Fruit fly (Drosophila melanogaster) whole organism, embryonic: ENCODE data around the gene CG31952.

Experiments used
- Adf1 ChIP-seq: fragments of 200-800 bp; sonication (Bioruptor generic); IDR thresholded peaks from 2 replicates; pipeline ENCODE4 v1.3.6; 2022; ENCODE audit warnings: missing biosample characterization, missing genetic modification characterization
- Antp ChIP-seq: fragments of 200-800 bp; sonication (Bioruptor generic); optimal IDR thresholded peaks from 3 replicates; lab custom pipeline; 2016; ENCODE audit warnings: missing biosample characterization, missing genetic modification characterization
- CG10565 ChIP-seq: fragments of 200-800 bp; sonication (Bioruptor generic); optimal IDR thresholded peaks from 3 replicates; lab custom pipeline; 2016; ENCODE audit warnings: missing biosample characterization, mild to moderate bottlenecking, missing genetic modification characterization
- CG10959 ChIP-seq: fragments of 200-800 bp; sonication (Bioruptor generic); IDR thresholded peaks from 2 replicates; pipeline ENCODE4 v1.3.6; 2022; ENCODE audit warnings: missing biosample characterization, missing genetic modification characterization
- CG10979 ChIP-seq: fragments of 200-800 bp; sonication (Bioruptor generic); optimal IDR thresholded peaks from 2 replicates; lab custom pipeline; 2018; ENCODE audit warnings: missing biosample characterization, mild to moderate bottlenecking, missing genetic modification characterization, moderate library complexity
- CG11247 ChIP-seq: fragments of 200-800 bp; sonication (Bioruptor generic); IDR thresholded peaks from 2 replicates; pipeline ENCODE4 v1.3.6; 2022; ENCODE audit warnings: missing biosample characterization, missing genetic modification characterization
- CG12236 ChIP-seq: fragments of 200-800 bp; sonication (Bioruptor generic); optimal IDR thresholded peaks from 2 replicates; lab custom pipeline; 2016; ENCODE audit warnings: missing biosample characterization, missing genetic modification characterization
- CG14050 ChIP-seq: fragments of 200-800 bp; sonication (Bioruptor generic); IDR thresholded peaks from 3 replicates; pipeline ENCODE4 v1.3.6; 2022; ENCODE audit warnings: missing biosample characterization, missing genetic modification characterization
- CG15601 ChIP-seq: fragments of 200-800 bp; sonication (Bioruptor generic); optimal IDR thresholded peaks from 3 replicates; lab custom pipeline; 2019; ENCODE audit warnings: missing biosample characterization, mild to moderate bottlenecking, missing genetic modification characterization, moderate library complexity
- CG16863 ChIP-seq: fragments of 200-800 bp; sonication (Bioruptor generic); optimal IDR thresholded peaks from 3 replicates; lab custom pipeline; 2016; ENCODE audit warnings: missing biosample characterization, missing genetic modification characterization
- CG18011 ChIP-seq: fragments of 200-800 bp; sonication (Bioruptor generic); optimal IDR thresholded peaks from 2 replicates; lab custom pipeline; 2017; ENCODE audit warnings: missing biosample characterization, missing genetic modification characterization, mild to moderate bottlenecking, moderate library complexity, missing genotype
- CG18619 ChIP-seq: fragments of 200-800 bp; sonication (Bioruptor generic); optimal IDR thresholded peaks from 3 replicates; lab custom pipeline; 2017; ENCODE audit warnings: missing biosample characterization, mild to moderate bottlenecking, missing genetic modification characterization
- CG2116 ChIP-seq: fragments of 200-800 bp; sonication (Bioruptor generic); optimal IDR thresholded peaks from 3 replicates; lab custom pipeline; 2018; ENCODE audit warnings: missing biosample characterization, mild to moderate bottlenecking, missing genetic modification characterization
- CG2199 ChIP-seq: fragments of 200-800 bp; sonication (Bioruptor generic); IDR thresholded peaks from 3 replicates; pipeline ENCODE4 v1.3.6; 2022; ENCODE audit warnings: missing biosample characterization, missing genetic modification characterization
- CG2889 ChIP-seq: fragments of 200-800 bp; sonication (Bioruptor generic); IDR thresholded peaks from 3 replicates; pipeline ENCODE4 v1.3.6; 2022; ENCODE audit warnings: missing biosample characterization, missing genetic modification characterization
- CG30403 ChIP-seq: fragments of 200-800 bp; sonication (Bioruptor generic); optimal IDR thresholded peaks from 3 replicates; lab custom pipeline; 2016; ENCODE audit warnings: missing biosample characterization, missing genetic modification characterization
- CG32772 ChIP-seq: fragments of 200-800 bp; sonication (Bioruptor generic); IDR thresholded peaks from 2 replicates; pipeline ENCODE4 v1.3.6; 2022; ENCODE audit warnings: missing biosample characterization, missing genetic modification characterization
- CG4707 ChIP-seq: fragments of 200-800 bp; sonication (Bioruptor generic); optimal IDR thresholded peaks from 2 replicates; lab custom pipeline; 2018; ENCODE audit warnings: missing biosample characterization, mild to moderate bottlenecking, missing genetic modification characterization, moderate library complexity
- CG4854 ChIP-seq: fragments of 200-800 bp; sonication (Bioruptor generic); optimal IDR thresholded peaks from 2 replicates; lab custom pipeline; 2016; ENCODE audit warnings: missing biosample characterization, missing genetic modification characterization, inconsistent platforms
- CG6654 ChIP-seq: fragments of 200-800 bp; sonication (Bioruptor generic); optimal IDR thresholded peaks from 2 replicates; lab custom pipeline; 2017; ENCODE audit warnings: missing biosample characterization, mild to moderate bottlenecking, missing genetic modification characterization
- CG6854 ChIP-seq: fragments of 200-800 bp; sonication (Bioruptor generic); optimal IDR thresholded peaks from 3 replicates; lab custom pipeline; 2017; ENCODE audit warnings: missing biosample characterization, mild to moderate bottlenecking, missing genetic modification characterization
- CG7786 ChIP-seq: fragments of 200-800 bp; sonication (Bioruptor generic); optimal IDR thresholded peaks from 2 replicates; lab custom pipeline; 2016; ENCODE audit warnings: missing biosample characterization, missing genetic modification characterization
- CG8281 ChIP-seq: fragments of 200-800 bp; sonication (Bioruptor generic); optimal IDR thresholded peaks from 2 replicates; lab custom pipeline; 2018; ENCODE audit warnings: missing biosample characterization, mild to moderate bottlenecking, missing genetic modification characterization, moderate library complexity
- CG8290 ChIP-seq, 3 experiments: fragments of 200-800 bp; sonication (Bioruptor generic); optimal IDR thresholded peaks; 2 replicates each; lab custom pipeline; 2016 to 2019; ENCODE audit warnings: missing biosample characterization in 3 of 3, missing genetic modification characterization in 3 of 3, mild to moderate bottlenecking in 2 of 3, moderate library complexity in 1 of 3
- CG8388 ChIP-seq: fragments of 200-800 bp; sonication (Bioruptor generic); optimal IDR thresholded peaks from 2 replicates; lab custom pipeline; 2019; ENCODE audit warnings: missing biosample characterization, mild to moderate bottlenecking, missing genetic modification characterization, moderate library complexity
- CG8924 ChIP-seq: fragments of 200-800 bp; optimal IDR thresholded peaks from 3 replicates; lab custom pipeline; 2019; ENCODE audit warnings: missing biosample characterization, mild to moderate bottlenecking, missing genetic modification characterization, moderate library complexity
- Dll ChIP-seq: fragments of 200-800 bp; sonication (Bioruptor generic); IDR thresholded peaks from 4 replicates; pipeline ENCODE4 v1.3.6; 2022; ENCODE audit warnings: missing biosample characterization, missing genetic modification characterization; ENCODE audit not compliant: partially characterized antibody
- Gsc ChIP-seq: fragments of 200-800 bp; sonication (Bioruptor generic); IDR thresholded peaks from 2 replicates; pipeline ENCODE4 v1.3.6; 2022; ENCODE audit warnings: missing biosample characterization, missing genetic modification characterization
- Gug ChIP-seq: fragments of 200-800 bp; sonication (Bioruptor generic); IDR thresholded peaks from 4 replicates; pipeline ENCODE4 v1.3.6; 2022; ENCODE audit warnings: missing biosample characterization, missing genetic modification characterization
- Lhr ChIP-seq: fragments of 200-800 bp; sonication (Bioruptor generic); optimal IDR thresholded peaks from 3 replicates; lab custom pipeline; 2017; ENCODE audit warnings: mild to moderate bottlenecking, missing biosample characterization, missing genetic modification reagents, missing genetic modification characterization
- Lpt ChIP-seq: fragments of >200 bp; optimal IDR thresholded peaks from 2 replicates; lab custom pipeline; 2018; ENCODE audit warnings: missing biosample characterization, missing genetic modification characterization
- Myb ChIP-seq: fragments of 200-800 bp; sonication (Bioruptor generic); optimal IDR thresholded peaks from 2 replicates; lab custom pipeline; 2016; ENCODE audit warnings: missing biosample characterization, missing genetic modification characterization
- NK7.1 ChIP-seq: fragments of 200-800 bp; sonication (Bioruptor generic); optimal IDR thresholded peaks from 3 replicates; lab custom pipeline; 2016; ENCODE audit warnings: missing biosample characterization, missing genetic modification characterization
- Nf-YA ChIP-seq: fragments of 200-800 bp; sonication (Bioruptor generic); IDR thresholded peaks from 2 replicates; pipeline ENCODE4 v1.3.6; 2022; ENCODE audit warnings: missing biosample characterization, missing genetic modification characterization
- Nf-YC ChIP-seq: fragments of 200-800 bp; optimal IDR thresholded peaks from 3 replicates; lab custom pipeline; 2019; ENCODE audit warnings: missing biosample characterization, mild to moderate bottlenecking, missing genetic modification characterization, moderate library complexity
- Opbp ChIP-seq: fragments of 200-800 bp; sonication (Bioruptor generic); IDR thresholded peaks from 3 replicates; pipeline ENCODE4 v1.3.6; 2022; ENCODE audit warnings: missing biosample characterization, missing genetic modification characterization; ENCODE audit not compliant: partially characterized antibody
- Scr ChIP-seq: fragments of 200-800 bp; sonication (Bioruptor generic); IDR thresholded peaks from 2 replicates; pipeline ENCODE4 v1.3.6; 2022; ENCODE audit warnings: missing biosample characterization, missing genetic modification characterization; ENCODE audit not compliant: partially characterized antibody
- bab2 ChIP-seq: fragments of 200-800 bp; sonication (Bioruptor generic); optimal IDR thresholded peaks from 2 replicates; lab custom pipeline; 2016; ENCODE audit warnings: missing biosample characterization, missing genetic modification characterization
- bcd ChIP-seq: fragments of 200-800 bp; sonication (Bioruptor generic); optimal IDR thresholded peaks from 2 replicates; lab custom pipeline; 2017; ENCODE audit warnings: missing biosample characterization, mild to moderate bottlenecking, missing genetic modification characterization
- cas ChIP-seq: fragments of 200-800 bp; sonication (Bioruptor generic); IDR thresholded peaks from 2 replicates; pipeline ENCODE4 v1.3.6; 2022; ENCODE audit warnings: missing biosample characterization, missing genetic modification characterization
- corto ChIP-seq: fragments of 200-800 bp; sonication (Bioruptor generic); optimal IDR thresholded peaks from 2 replicates; lab custom pipeline; 2016; ENCODE audit warnings: missing biosample characterization, mild to moderate bottlenecking, missing genetic modification characterization, moderate library complexity
- croc ChIP-seq: fragments of 200-800 bp; sonication (Bioruptor generic); conservative IDR thresholded peaks from 3 replicates; pipeline ENCODE4 v1.3.6; 2022; ENCODE audit warnings: missing biosample characterization, missing genetic modification characterization
- disco-r ChIP-seq: fragments of 200-800 bp; sonication (Bioruptor generic); optimal IDR thresholded peaks from 2 replicates; lab custom pipeline; 2016; ENCODE audit warnings: missing biosample characterization, missing genetic modification characterization
- eyg ChIP-seq: fragments of 200-800 bp; sonication (Bioruptor generic); optimal IDR thresholded peaks from 3 replicates; lab custom pipeline; 2016; ENCODE audit warnings: missing biosample characterization, missing genetic modification characterization
- fd3F ChIP-seq: fragments of 200-800 bp; sonication (Bioruptor generic); optimal IDR thresholded peaks from 2 replicates; lab custom pipeline; 2018; ENCODE audit warnings: missing biosample characterization, mild to moderate bottlenecking, missing genetic modification characterization, moderate library complexity
- ham ChIP-seq: fragments of 200-800 bp; sonication (Bioruptor generic); IDR thresholded peaks from 2 replicates; pipeline ENCODE4 v1.3.6; 2022; ENCODE audit warnings: missing biosample characterization, missing genetic modification characterization
- kay ChIP-seq: fragments of 200-800 bp; sonication (Bioruptor generic); optimal IDR thresholded peaks from 2 replicates; lab custom pipeline; 2016; ENCODE audit warnings: missing biosample characterization, missing genetic modification characterization
- phol ChIP-seq: fragments of 200-800 bp; sonication (Bioruptor generic); optimal IDR thresholded peaks from 3 replicates; lab custom pipeline; 2018; ENCODE audit warnings: missing biosample characterization, mild to moderate bottlenecking, missing genetic modification characterization, moderate library complexity
- so ChIP-seq: fragments of 200-800 bp; sonication (Bioruptor generic); IDR thresholded peaks from 3 replicates; pipeline ENCODE4 v1.3.6; 2022; ENCODE audit warnings: missing biosample characterization, missing genetic modification characterization
- toy ChIP-seq: fragments of 200-800 bp; sonication (Bioruptor generic); IDR thresholded peaks from 2 replicates; pipeline ENCODE4 v1.3.6; 2022; ENCODE audit warnings: missing biosample characterization, missing genetic modification characterization
- trem ChIP-seq: fragments of 200-800 bp; optimal IDR thresholded peaks from 3 replicates; lab custom pipeline; 2019; ENCODE audit warnings: missing biosample characterization, mild to moderate bottlenecking, missing genetic modification characterization, moderate library complexity

Gene CG31952

dm6 chr2L:3444789-3445188, 28.3 kb downstream of the CG31952 start (continued):
- TF ChIP-seq CG8281 (tag; lab: Kevin White, UChicago) (no peak), CG18011 (GFP tag; lab: Kevin White, UChicago) (no peak), corto (no peak), Myb (GFP tag; lab: Kevin White, UChicago) (no peak), phol (tag; lab: Kevin White, UChicago) (peak; percentile 48), ham (no peak), Gsc (GFP tag; lab: Robert Waterston, UW) (no peak), Scr (GFP tag; lab: Robert Waterston, UW) (no peak), CG2116 (GFP tag; lab: Kevin White, UChicago) (no peak), disco-r (GFP tag; lab: Kevin White, UChicago) (no peak), CG10565 (GFP tag; lab: Kevin White, UChicago) (no peak), CG7786 (GFP tag; lab: Kevin White, UChicago) (no peak), CG2199 (GFP tag; lab: Robert Waterston, UW) (no peak), Dll (GFP tag; lab: Robert Waterston, UW) (no peak), Nf-YC (tag; lab: Kevin White, UChicago) (no peak), CG2889 (GFP tag; lab: Robert Waterston, UW) (0 out of 3 replicates have a peak, but pooled peaks have one; percentile 47), CG11247 (GFP tag; lab: Robert Waterston, UW) (peak; percentile 33; the same call in 1 of the 2 replicates), CG10979 (tag; lab: Kevin White, UChicago) (peak; percentile 35), CG8290 (GFP tag; optimal IDR thresholded peaks at IDR 0.05; lab: Kevin White, UChicago) (no peak), CG8290 (tag; optimal IDR thresholded peaks at IDR 0.05; lab: Kevin White, UChicago) (no peak), trem (tag; lab: Kevin White, UChicago) (no peak), CG14050 (GFP tag; lab: Robert Waterston, UW) (no peak; the same call in 2 of the 3 replicates), kay (GFP tag; lab: Kevin White, UChicago) (no peak), CG8924 (tag; lab: Kevin White, UChicago) (no peak), croc (GFP tag; lab: Robert Waterston, UW) (no peak; the same call in 2 of the 3 replicates), CG10959 (GFP tag; lab: Robert Waterston, UW) (no peak), eyg (GFP tag; lab: Kevin White, UChicago) (no peak), Lpt (no peak), CG32772 (GFP tag; lab: Robert Waterston, UW) (peak; percentile 50), Adf1 (GFP tag; lab: Robert Waterston, UW) (no peak), CG30403 (peak; percentile 34), CG12236 (GFP tag; lab: Kevin White, UChicago) (no peak), CG8388 (GFP tag; lab: Kevin White, UChicago) (no peak), CG6654 (no peak), CG18619 (no peak), Antp (GFP tag; lab: Kevin White, UChicago) (peak; percentile 63), fd3F (GFP tag; lab: Kevin White, UChicago) (no peak), Nf-YA (GFP tag; lab: Robert Waterston, UW) (peak; percentile 38; the same call in 1 of the 2 replicates), Lhr (no peak), bab2 (GFP tag; lab: Kevin White, UChicago) (peak; percentile 28), Opbp (GFP tag; lab: Robert Waterston, UW) (no peak), toy (GFP tag; lab: Robert Waterston, UW) (0 out of 2 replicates have a peak, but pooled peaks have one; percentile 48), CG15601 (tag; lab: Kevin White, UChicago) (no peak), Gug (no peak), CG6854 (GFP tag; lab: Kevin White, UChicago) (no peak), cas (GFP tag; lab: Robert Waterston, UW) (no peak), CG16863 (GFP tag; lab: Kevin White, UChicago) (no peak), CG4854 (GFP tag; lab: Kevin White, UChicago) (no peak), NK7.1 (no peak), bcd (no peak), CG4707 (GFP tag; lab: Kevin White, UChicago) (no peak), so (GFP tag; lab: Robert Waterston, UW) (no peak)
